Fruit fly (Drosophila melanogaster) whole organism, embryonic: ENCODE measurements around the gene CG13898.

Experiments used
- Asciz ChIP-seq: fragments of 200-800 bp; sonication (Bioruptor generic); optimal IDR thresholded peaks from 2 replicates; lab custom pipeline; 2017; ENCODE audit warnings: missing biosample characterization, mild to moderate bottlenecking, missing genetic modification characterization, missing genetic modification reagents
- Atf3 ChIP-seq: fragments of 200-800 bp; sonication (Bioruptor generic); optimal IDR thresholded peaks from 3 replicates; lab custom pipeline; 2016; ENCODE audit warnings: missing biosample characterization, missing genetic modification characterization
- Bteb2 ChIP-seq: fragments of 200-800 bp; sonication (Bioruptor generic); optimal IDR thresholded peaks from 2 replicates; lab custom pipeline; 2016; ENCODE audit warnings: missing biosample characterization, missing genetic modification characterization
- CG10321 ChIP-seq: fragments of 200-800 bp; sonication (Bioruptor generic); IDR thresholded peaks from 2 replicates; pipeline ENCODE4 v1.3.6; 2022; ENCODE audit warnings: missing biosample characterization, missing genetic modification characterization
- CG11093 ChIP-seq: fragments of 200-800 bp; sonication (Bioruptor generic); IDR thresholded peaks from 3 replicates; pipeline ENCODE4 v1.3.6; 2022; ENCODE audit warnings: missing biosample characterization, missing genetic modification characterization
- CG12104 ChIP-seq: fragments of 200-800 bp; sonication (Bioruptor generic); optimal IDR thresholded peaks from 3 replicates; lab custom pipeline; 2016; ENCODE audit warnings: missing biosample characterization, missing genetic modification characterization
- CG17802 ChIP-seq: fragments of 200-800 bp; sonication (Bioruptor generic); optimal IDR thresholded peaks from 2 replicates; lab custom pipeline; 2018; ENCODE audit warnings: missing biosample characterization, mild to moderate bottlenecking, missing genetic modification characterization, moderate library complexity
- CG18599 ChIP-seq: fragments of 200-800 bp; sonication (Bioruptor generic); optimal IDR thresholded peaks from 3 replicates; lab custom pipeline; 2017; ENCODE audit warnings: missing biosample characterization, missing genetic modification characterization, mild to moderate bottlenecking, moderate library complexity, missing genetic modification reagents
- CG2116 ChIP-seq: fragments of 200-800 bp; sonication (Bioruptor generic); optimal IDR thresholded peaks from 3 replicates; lab custom pipeline; 2018; ENCODE audit warnings: missing biosample characterization, mild to moderate bottlenecking, missing genetic modification characterization
- CG30020 ChIP-seq: fragments of 200-800 bp; optimal IDR thresholded peaks from 2 replicates; lab custom pipeline; 2019; ENCODE audit warnings: missing biosample characterization, mild to moderate bottlenecking, missing genetic modification characterization, moderate library complexity
- CG3163 ChIP-seq: fragments of 200-800 bp; sonication (Bioruptor generic); optimal IDR thresholded peaks from 3 replicates; lab custom pipeline; 2016; ENCODE audit warnings: missing biosample characterization, missing genetic modification characterization
- CG32767 ChIP-seq: fragments of 200-800 bp; sonication (Bioruptor generic); IDR thresholded peaks from 2 replicates; pipeline ENCODE4 v1.3.6; 2022; ENCODE audit warnings: missing biosample characterization, missing genetic modification characterization
- CG34422 ChIP-seq: fragments of 200-800 bp; sonication (Bioruptor generic); IDR thresholded peaks from 3 replicates; pipeline ENCODE4 v1.3.6; 2022; ENCODE audit warnings: missing biosample characterization, missing genetic modification characterization
- CG42726 ChIP-seq: fragments of 200-800 bp; sonication (Bioruptor generic); IDR thresholded peaks from 2 replicates; pipeline ENCODE4 v1.3.6; 2022; ENCODE audit warnings: missing biosample characterization, missing genetic modification characterization; ENCODE audit not compliant: partially characterized antibody
- CG4282 ChIP-seq: fragments of 200-800 bp; sonication (Bioruptor generic); optimal IDR thresholded peaks from 2 replicates; lab custom pipeline; 2016; ENCODE audit warnings: missing biosample characterization, missing genetic modification characterization
- CG4730 ChIP-seq: fragments of 200-800 bp; sonication (Bioruptor generic); IDR thresholded peaks from 2 replicates; pipeline ENCODE4 v1.3.6; 2022; ENCODE audit warnings: missing biosample characterization, missing genetic modification characterization
- CG5245 ChIP-seq: fragments of 200-800 bp; sonication (Bioruptor generic); optimal IDR thresholded peaks from 3 replicates; lab custom pipeline; 2016; ENCODE audit warnings: missing biosample characterization, missing genetic modification characterization
- CG7357 ChIP-seq: fragments of 200-800 bp; sonication (Bioruptor generic); IDR thresholded peaks from 3 replicates; pipeline ENCODE4 v1.3.6; 2022; ENCODE audit warnings: missing biosample characterization, missing genetic modification characterization
- CG7556 ChIP-seq: fragments of 200-800 bp; sonication (Bioruptor generic); optimal IDR thresholded peaks from 2 replicates; lab custom pipeline; 2017; ENCODE audit warnings: missing biosample characterization, mild to moderate bottlenecking, missing genetic modification characterization
- CG8089 ChIP-seq: fragments of 200-800 bp; sonication (Bioruptor generic); optimal IDR thresholded peaks from 3 replicates; lab custom pipeline; 2016; ENCODE audit warnings: missing biosample characterization, missing genetic modification characterization
- CG9876 ChIP-seq: fragments of 200-800 bp; sonication (Bioruptor generic); optimal IDR thresholded peaks from 2 replicates; lab custom pipeline; 2016; ENCODE audit warnings: missing biosample characterization, missing genetic modification characterization
- Chrac-16 ChIP-seq: fragments of 200-800 bp; sonication (Bioruptor generic); optimal IDR thresholded peaks from 3 replicates; lab custom pipeline; 2016; ENCODE audit warnings: missing biosample characterization, missing genetic modification characterization
- Dad ChIP-seq: fragments of 200-800 bp; sonication (Bioruptor generic); optimal IDR thresholded peaks from 3 replicates; lab custom pipeline; 2016; ENCODE audit warnings: missing biosample characterization, missing genetic modification characterization
- E2f1 ChIP-seq: fragments of 200-800 bp; sonication (Bioruptor generic); IDR thresholded peaks from 2 replicates; pipeline ENCODE4 v1.3.6; 2022; ENCODE audit warnings: missing biosample characterization, missing genetic modification characterization
- ERR ChIP-seq: fragments of 200-800 bp; sonication (Bioruptor generic); optimal IDR thresholded peaks from 2 replicates; lab custom pipeline; 2016; ENCODE audit warnings: missing biosample characterization, missing genetic modification characterization
- Elba2 ChIP-seq: fragments of 200-800 bp; sonication (Bioruptor generic); optimal IDR thresholded peaks from 3 replicates; lab custom pipeline; 2016; ENCODE audit warnings: missing biosample characterization, missing genetic modification characterization
- Fer1 ChIP-seq: fragments of 200-800 bp; sonication (Bioruptor generic); optimal IDR thresholded peaks from 2 replicates; lab custom pipeline; 2017; ENCODE audit warnings: missing biosample characterization, mild to moderate bottlenecking, missing genetic modification characterization
- Fer2 ChIP-seq: fragments of 200-800 bp; sonication (Bioruptor generic); optimal IDR thresholded peaks from 2 replicates; lab custom pipeline; 2018; ENCODE audit warnings: missing biosample characterization, mild to moderate bottlenecking, missing genetic modification characterization, moderate library complexity
- HLH3B ChIP-seq: fragments of 200-800 bp; sonication (Bioruptor generic); IDR thresholded peaks from 2 replicates; pipeline ENCODE4 v1.3.6; 2022; ENCODE audit warnings: missing biosample characterization, missing genetic modification characterization
- Neu2 ChIP-seq: fragments of 200-800 bp; sonication (Bioruptor generic); optimal IDR thresholded peaks from 3 replicates; lab custom pipeline; 2016; ENCODE audit warnings: missing biosample characterization, missing genetic modification characterization, borderline replicate concordance
- Oaz ChIP-seq: fragments of 200-800 bp; sonication (Bioruptor generic); IDR thresholded peaks from 2 replicates; pipeline ENCODE4 v1.3.6; 2022; ENCODE audit warnings: missing biosample characterization, missing genetic modification characterization
- Oli ChIP-seq: fragments of 200-800 bp; sonication (Bioruptor generic); optimal IDR thresholded peaks from 2 replicates; lab custom pipeline; 2018; ENCODE audit warnings: missing biosample characterization, mild to moderate bottlenecking, missing genetic modification characterization, moderate library complexity
- Rx ChIP-seq: fragments of 200-800 bp; sonication (Bioruptor generic); IDR thresholded peaks from 2 replicates; pipeline ENCODE4 v1.3.6; 2022; ENCODE audit warnings: missing biosample characterization, missing genetic modification characterization
- Scr ChIP-seq: fragments of 200-800 bp; sonication (Bioruptor generic); IDR thresholded peaks from 2 replicates; pipeline ENCODE4 v1.3.6; 2022; ENCODE audit warnings: missing biosample characterization, missing genetic modification characterization; ENCODE audit not compliant: partially characterized antibody
- Ssrp ChIP-seq: fragments of 200-800 bp; sonication (Bioruptor generic); optimal IDR thresholded peaks from 2 replicates; lab custom pipeline; 2018; ENCODE audit warnings: missing biosample characterization, mild to moderate bottlenecking, missing genetic modification characterization, moderate library complexity
- Vsx1 ChIP-seq: fragments of 200-800 bp; sonication (Bioruptor generic); optimal IDR thresholded peaks from 2 replicates; lab custom pipeline; 2017; ENCODE audit warnings: missing biosample characterization, mild to moderate bottlenecking, missing genetic modification characterization, missing genetic modification reagents
- ash1 ChIP-seq: fragments of 200-800 bp; sonication (Bioruptor generic); optimal IDR thresholded peaks from 2 replicates; lab custom pipeline; 2018; ENCODE audit warnings: missing biosample characterization, mild to moderate bottlenecking, missing genetic modification characterization
- bbx ChIP-seq: fragments of 200-800 bp; sonication (Bioruptor generic); IDR thresholded peaks from 2 replicates; pipeline ENCODE4 v1.3.6; 2022; ENCODE audit warnings: missing biosample characterization, missing genetic modification characterization; ENCODE audit not compliant: partially characterized antibody
- bowl ChIP-seq: fragments of 200-800 bp; sonication (Bioruptor generic); IDR thresholded peaks from 2 replicates; pipeline ENCODE4 v1.3.6; 2022; ENCODE audit warnings: missing biosample characterization, missing genetic modification characterization
- cato ChIP-seq: fragments of 200-800 bp; sonication (Bioruptor generic); optimal IDR thresholded peaks from 2 replicates; lab custom pipeline; 2016; ENCODE audit warnings: missing biosample characterization, missing genetic modification characterization, borderline replicate concordance
- caup ChIP-seq: fragments of 200-800 bp; sonication (Bioruptor generic); optimal IDR thresholded peaks from 3 replicates; lab custom pipeline; 2017; ENCODE audit warnings: missing biosample characterization, mild to moderate bottlenecking, missing genetic modification characterization, moderate library complexity; ENCODE audit not compliant: severe bottlenecking
- dan ChIP-seq: fragments of 200-800 bp; sonication (Bioruptor generic); IDR thresholded peaks from 2 replicates; pipeline ENCODE4 v1.3.6; 2022; ENCODE audit warnings: missing biosample characterization, missing genetic modification characterization
- danr ChIP-seq: fragments of 200-800 bp; sonication (Bioruptor generic); IDR thresholded peaks from 2 replicates; pipeline ENCODE4 v1.3.6; 2022; ENCODE audit warnings: missing biosample characterization, missing genetic modification characterization
- eve ChIP-seq, 2 experiments: fragments of >200 bp; optimal IDR thresholded peaks; 2 replicates each; lab custom pipeline; 2017; ENCODE audit warnings: missing biosample characterization in 2 of 2, missing genetic modification characterization in 2 of 2
- ewg ChIP-seq: fragments of 200-800 bp; sonication (Bioruptor generic); optimal IDR thresholded peaks from 3 replicates; lab custom pipeline; 2017; ENCODE audit warnings: mild to moderate bottlenecking, missing biosample characterization, missing genetic modification reagents, missing genetic modification characterization
- exex ChIP-seq: fragments of 200-800 bp; sonication (Bioruptor generic); optimal IDR thresholded peaks from 4 replicates; lab custom pipeline; 2018; ENCODE audit warnings: missing biosample characterization, mild to moderate bottlenecking, missing genetic modification characterization, moderate library complexity
- gsb-n ChIP-seq: fragments of 200-800 bp; sonication (Bioruptor generic); optimal IDR thresholded peaks from 3 replicates; lab custom pipeline; 2018; ENCODE audit warnings: missing biosample characterization, mild to moderate bottlenecking, missing genetic modification characterization
- odd ChIP-seq: fragments of 200-800 bp; sonication (Bioruptor generic); optimal IDR thresholded peaks from 2 replicates; lab custom pipeline; 2017; ENCODE audit warnings: missing biosample characterization, mild to moderate bottlenecking, missing genetic modification characterization
- p53 ChIP-seq: fragments of 200-800 bp; sonication (Bioruptor generic); optimal IDR thresholded peaks from 2 replicates; lab custom pipeline; 2016; ENCODE audit warnings: missing biosample characterization, missing genetic modification characterization
- sim ChIP-seq: fragments of 200-800 bp; sonication (Bioruptor generic); IDR thresholded peaks from 2 replicates; pipeline ENCODE4 v1.3.6; 2022; ENCODE audit warnings: missing biosample characterization, missing genetic modification characterization

CG13898 gene

DNA sequence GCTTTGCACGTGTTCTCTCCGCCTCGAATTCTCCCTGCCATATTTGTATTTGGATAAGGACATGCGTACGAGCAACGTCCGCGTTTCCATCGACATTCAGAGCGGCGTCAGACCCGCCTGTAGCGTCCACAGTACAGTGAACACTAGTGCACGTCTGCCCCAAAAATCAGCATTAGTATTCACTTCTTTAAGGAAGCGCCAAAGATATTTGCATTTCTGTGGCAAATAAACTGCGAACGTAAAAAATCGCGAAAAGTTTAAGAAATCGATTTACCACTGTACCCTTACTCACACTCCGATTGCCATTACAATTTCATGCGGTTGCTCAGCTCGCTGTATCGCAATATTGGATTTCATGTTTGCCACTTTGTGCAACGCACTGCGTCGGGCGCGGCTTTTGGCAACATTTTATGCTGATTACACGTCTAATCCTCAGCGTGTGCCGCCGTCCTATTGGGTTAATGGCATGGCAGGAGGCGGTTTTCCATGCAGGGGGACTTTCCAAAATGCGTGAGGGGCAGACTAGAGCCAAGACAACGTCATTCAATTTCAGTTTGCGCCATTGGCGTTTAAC, 1.1 kb downstream of the CG13898 start (continued):
- TF ChIP-seq gsb-n (tag; lab: Kevin White, UChicago), result peak; percentile 86
- TF ChIP-seq Neu2, result no peak
- TF ChIP-seq ERR (GFP tag; lab: Kevin White, UChicago), result peak; percentile 87
- no peak for TF ChIP-seq CG42726 (GFP tag; lab: Robert Waterston, UW)
- peak; percentile 70; the same call in 1 of the 2 replicates for TF ChIP-seq sim
- TF ChIP-seq CG30020 (tag; lab: Kevin White, UChicago), result peak; percentile 21
- peak; percentile 87 for TF ChIP-seq Rx
- peak; percentile 69 for TF ChIP-seq p53 (GFP tag; lab: Kevin White, UChicago)
- peak; percentile 84 for TF ChIP-seq caup (GFP tag; lab: Kevin White, UChicago)
- peak; percentile 67 for TF ChIP-seq Bteb2 (GFP tag; lab: Kevin White, UChicago)
- peak; percentile 76 for TF ChIP-seq CG7357 (GFP tag; lab: Robert Waterston, UW)
- peak; percentile 37 for TF ChIP-seq CG12104 (GFP tag; lab: Kevin White, UChicago)
- TF ChIP-seq CG3163 (GFP tag; lab: Kevin White, UChicago), result peak; percentile 71
- peak; percentile 74 for TF ChIP-seq CG4730 (GFP tag; lab: Robert Waterston, UW)
- peak; percentile 77 for TF ChIP-seq CG9876 (GFP tag; lab: Kevin White, UChicago)
- peak; percentile 91 for TF ChIP-seq CG7556 (GFP tag; lab: Kevin White, UChicago)
- peak; percentile 88 for TF ChIP-seq Oli
- TF ChIP-seq CG4282 (GFP tag; lab: Kevin White, UChicago), result peak; percentile 54
- TF ChIP-seq CG10321, result peak; percentile 74; the same call in 1 of the 2 replicates
- no peak for TF ChIP-seq Scr (GFP tag; lab: Robert Waterston, UW)
- TF ChIP-seq Asciz, result peak; percentile 60
- TF ChIP-seq Vsx1 (GFP tag; lab: Kevin White, UChicago), result peak; percentile 73
- TF ChIP-seq odd (GFP tag; lab: Kevin White, UChicago), result peak; percentile 71
- peak; percentile 72 for TF ChIP-seq CG17802 (tag; lab: Kevin White, UChicago)
- peak; percentile 89 for TF ChIP-seq CG5245 (GFP tag; lab: Kevin White, UChicago)
- peak; percentile 70 for TF ChIP-seq cato (GFP tag; lab: Kevin White, UChicago)
- peak; percentile 80 for TF ChIP-seq Oaz (GFP tag; lab: Robert Waterston, UW)
- TF ChIP-seq Fer2, result peak; percentile 55
- TF ChIP-seq bowl (GFP tag; lab: Robert Waterston, UW), result peak; percentile 74
- TF ChIP-seq CG34422, result peak; percentile 93
- TF ChIP-seq Fer1 (GFP tag; lab: Kevin White, UChicago), result peak; percentile 90
- peak; percentile 91 for TF ChIP-seq E2f1
- TF ChIP-seq Dad (GFP tag; lab: Kevin White, UChicago), result peak; percentile 90
- TF ChIP-seq HLH3B (GFP tag; lab: Robert Waterston, UW), result peak; percentile 94
- TF ChIP-seq exex, result peak; percentile 25
- TF ChIP-seq CG2116 (GFP tag; lab: Kevin White, UChicago), result peak; percentile 36
- TF ChIP-seq dan (GFP tag; lab: Robert Waterston, UW), result peak; percentile 80; the same call in 1 of the 2 replicates
- TF ChIP-seq CG18599, result peak; percentile 95
- TF ChIP-seq danr, result peak; percentile 83
- peak; percentile 93 for TF ChIP-seq ewg (GFP tag; lab: Kevin White, UChicago)
- TF ChIP-seq CG11093, result peak; percentile 92
- TF ChIP-seq Atf3 (GFP tag; lab: Kevin White, UChicago), result peak; percentile 79
- TF ChIP-seq eve (GFP tag; optimal IDR thresholded peaks at IDR 0.05; lab: Kevin White, UChicago), result peak in 1 of 2 experiments; percentile 88
- TF ChIP-seq Elba2, result no peak
- TF ChIP-seq CG8089 (GFP tag; lab: Kevin White, UChicago), result peak; percentile 82
- peak; percentile 31 for TF ChIP-seq ash1 (GFP tag; lab: Kevin White, UChicago)
- TF ChIP-seq Chrac-16 (GFP tag; lab: Kevin White, UChicago), result peak; percentile 84
- TF ChIP-seq bbx (GFP tag; lab: Robert Waterston, UW), result no peak
- TF ChIP-seq Ssrp (tag; lab: Kevin White, UChicago), result peak; percentile 79
- peak; percentile 80 for TF ChIP-seq CG32767
